Fruit fly (Drosophila melanogaster): Measurements from ENCODE around the gene ng3.

The ng3 gene

dm6 chrX:3288909-3289706 is 47.2 kb upstream of the ng3 start (continued):
- TF ChIP-seq crc (GFP tag; optimal IDR thresholded peaks at IDR 0.05) = no peak
- no peak for TF ChIP-seq Bteb2 (GFP tag; optimal IDR thresholded peaks at IDR 0.05)
- no peak for TF ChIP-seq Vsx1 (GFP tag; optimal IDR thresholded peaks at IDR 0.05)
- TF ChIP-seq Chrac-16 (GFP tag; optimal IDR thresholded peaks at IDR 0.05) = peak; percentile 10
- no peak; the same call in 2 of the 3 replicates for TF ChIP-seq CG11093 (GFP tag; IDR thresholded peaks at IDR 0.05)
- TF ChIP-seq CG18262 (tag; optimal IDR thresholded peaks at IDR 0.05) = peak; percentile 49
- TF ChIP-seq chinmo (GFP tag; IDR thresholded peaks at IDR 0.05; ENCODE audit: partially characterized antibody) = no peak
- TF ChIP-seq CG15011 (GFP tag; optimal IDR thresholded peaks at IDR 0.05) = no peak
- no peak for TF ChIP-seq rib (GFP tag; IDR thresholded peaks at IDR 0.05)
- TF ChIP-seq bigmax (GFP tag; optimal IDR thresholded peaks at IDR 0.05) = no peak
- TF ChIP-seq MESR4 (GFP tag; optimal IDR thresholded peaks at IDR 0.05) = no peak
- peak; percentile 23 for TF ChIP-seq E2f1 (GFP tag; IDR thresholded peaks at IDR 0.05)
- no peak for TF ChIP-seq mirr (GFP tag; optimal IDR thresholded peaks at IDR 0.05)
- no peak for TF ChIP-seq Abd-B (GFP tag; optimal IDR thresholded peaks at IDR 0.05)
- TF ChIP-seq CG6854 (GFP tag; optimal IDR thresholded peaks at IDR 0.05) = peak; percentile 45
- no peak for TF ChIP-seq amos (GFP tag; IDR thresholded peaks at IDR 0.05; ENCODE audit: partially characterized antibody)
- peak; percentile 56 for TF ChIP-seq nmo (GFP tag; optimal IDR thresholded peaks at IDR 0.05)
- peak; percentile 60 for TF ChIP-seq CG7556 (GFP tag; optimal IDR thresholded peaks at IDR 0.05)
- TF ChIP-seq CG12236 (GFP tag; optimal IDR thresholded peaks at IDR 0.05) = no peak
- TF ChIP-seq pros (GFP tag; optimal IDR thresholded peaks at IDR 0.05) = no peak
- no peak for TF ChIP-seq gro (GFP tag; optimal IDR thresholded peaks at IDR 0.05)
- TF ChIP-seq Bgb (GFP tag; IDR thresholded peaks at IDR 0.05; ENCODE audit: partially characterized antibody) = peak; percentile 52; the same call in 1 of the 2 replicates
- no peak for TF ChIP-seq tup (GFP tag; optimal IDR thresholded peaks at IDR 0.05)
- TF ChIP-seq CG12299 (tag; optimal IDR thresholded peaks at IDR 0.05) = no peak
- TF ChIP-seq CG18599 (GFP tag; optimal IDR thresholded peaks at IDR 0.05) = peak; percentile 42
- TF ChIP-seq CG9437 (GFP tag; optimal IDR thresholded peaks at IDR 0.05) = peak; percentile 40
- TF ChIP-seq CG1233 (GFP tag; optimal IDR thresholded peaks at IDR 0.05) = no peak
- TF ChIP-seq salm (tag; optimal IDR thresholded peaks at IDR 0.05) = no peak
- TF ChIP-seq knrl (GFP tag; IDR thresholded peaks at IDR 0.05; ENCODE audit: partially characterized antibody) = peak; percentile 18; the same call in 1 of the 3 replicates
- no peak for TF ChIP-seq Doc3 (GFP tag; IDR thresholded peaks at IDR 0.05; ENCODE audit: partially characterized antibody)
- TF ChIP-seq Stat92E (GFP tag; optimal IDR thresholded peaks at IDR 0.05) = no peak
- TF ChIP-seq Asciz (GFP tag; optimal IDR thresholded peaks at IDR 0.05) = no peak
- no peak for TF ChIP-seq Myb (GFP tag; optimal IDR thresholded peaks at IDR 0.05)
- no peak for TF ChIP-seq CG32767 (GFP tag; IDR thresholded peaks at IDR 0.05)
- TF ChIP-seq CG6175 (GFP tag; IDR thresholded peaks at IDR 0.05) = no peak
- TF ChIP-seq NK7.1 (GFP tag; optimal IDR thresholded peaks at IDR 0.05) = no peak
- TF ChIP-seq fd96Cb (tag; optimal IDR thresholded peaks at IDR 0.05) = peak; percentile 46
- no peak for TF ChIP-seq gcm (GFP tag; optimal IDR thresholded peaks at IDR 0.05)
- no peak for TF ChIP-seq klu (GFP tag; IDR thresholded peaks at IDR 0.05)
- TF ChIP-seq Dfd (GFP tag; optimal IDR thresholded peaks at IDR 0.05) = peak in 1 of 2 experiments; percentile 71
- TF ChIP-seq CG9609 (GFP tag; optimal IDR thresholded peaks at IDR 0.05) = peak; percentile 7
- peak; percentile 41 for TF ChIP-seq vvl (GFP tag; IDR thresholded peaks at IDR 0.05)
- no peak for TF ChIP-seq CG15073 (GFP tag; optimal IDR thresholded peaks at IDR 0.05)
- TF ChIP-seq CG1792 (GFP tag; optimal IDR thresholded peaks at IDR 0.05) = no peak
- TF ChIP-seq otp (GFP tag; IDR thresholded peaks at IDR 0.05) = peak; percentile 49; the same call in 1 of the 3 replicates
- no peak for TF ChIP-seq CG15696 (tag; optimal IDR thresholded peaks at IDR 0.05)
- no peak for TF ChIP-seq onecut (GFP tag; IDR thresholded peaks at IDR 0.05)
- TF ChIP-seq ro (GFP tag; IDR thresholded peaks at IDR 0.05) = no peak
